Worm (Caenorhabditis elegans): ENCODE measurements around the gene lgc-44.

ce11 chrV:11647821-11648220, 24.6 kb downstream of the lgc-44 start:
- TF ChIP-seq ztf-29 (GFP tag; IDR thresholded peaks at IDR 0.05) (no peak), tab-1 (GFP tag; IDR thresholded peaks at IDR 0.05) (no peak), ztf-23 (GFP tag; IDR thresholded peaks at IDR 0.05) (no peak), cog-1 (tag; optimal IDR thresholded peaks at IDR 0.05) (no peak), T22C8.4 (GFP tag; IDR thresholded peaks at IDR 0.05) (no peak), flt-1 (GFP tag; IDR thresholded peaks at IDR 0.05) (no peak), med-1 (GFP tag; optimal IDR thresholded peaks at IDR 0.05; ENCODE audit: insufficient read depth) (no peak)

Measured in whole organism, midembryonic.